Fruit fly (Drosophila melanogaster): ENCODE data around the gene CG33700.

Gene CG33700

dm6 chr3L:9509037-9509830 lies 16.1 kb downstream of the CG33700 start, which contains the start of gene CG3408 (continued):
- TF ChIP-seq CG32772 (GFP tag; IDR thresholded peaks at IDR 0.05) (no peak), ranshi (GFP tag; IDR thresholded peaks at IDR 0.05) (0 out of 2 replicates have a peak, but pooled peaks have one; percentile 8), gsb (GFP tag; IDR thresholded peaks at IDR 0.05) (no peak), CG4707 (GFP tag; optimal IDR thresholded peaks at IDR 0.05) (no peak), caup (GFP tag; optimal IDR thresholded peaks at IDR 0.05; ENCODE audit: severe bottlenecking) (no peak), Vsx1 (GFP tag; optimal IDR thresholded peaks at IDR 0.05) (peak; percentile 86), emc (GFP tag; optimal IDR thresholded peaks at IDR 0.05) (no peak), CrebB (tag; optimal IDR thresholded peaks at IDR 0.05) (no peak), zf30C (GFP tag; optimal IDR thresholded peaks at IDR 0.05) (no peak), CG2116 (GFP tag; optimal IDR thresholded peaks at IDR 0.05) (peak; percentile 97), Hmx (GFP tag; optimal IDR thresholded peaks at IDR 0.05) (no peak), CG3065 (GFP tag; optimal IDR thresholded peaks at IDR 0.05) (no peak), ftz-f1 (GFP tag; optimal IDR thresholded peaks at IDR 0.05) (no peak), nerfin-1 (tag; optimal IDR thresholded peaks at IDR 0.05) (peak; percentile 50), Elba2 (GFP tag; optimal IDR thresholded peaks at IDR 0.05) (no peak), Deaf1 (tag; optimal IDR thresholded peaks at IDR 0.05) (peak; percentile 52), row (GFP tag; IDR thresholded peaks at IDR 0.05) (no peak; the same call in 2 of the 3 replicates), btn (GFP tag; optimal IDR thresholded peaks at IDR 0.05) (no peak), cas (GFP tag; IDR thresholded peaks at IDR 0.05) (no peak), CG6791 (GFP tag; IDR thresholded peaks at IDR 0.05; ENCODE audit: partially characterized antibody) (0 out of 3 replicates have a peak, but pooled peaks have one; percentile 16), CG6683 (GFP tag; optimal IDR thresholded peaks at IDR 0.05) (no peak), ab (GFP tag; optimal IDR thresholded peaks at IDR 0.05) (no peak), NK7.1 (GFP tag; optimal IDR thresholded peaks at IDR 0.05) (no peak), Dad (GFP tag; optimal IDR thresholded peaks at IDR 0.05) (peak; percentile 32), nom (GFP tag; optimal IDR thresholded peaks at IDR 0.05) (peak; percentile 72), CG10431 (GFP tag; optimal IDR thresholded peaks at IDR 0.05) (peak; percentile 50), hb (GFP tag; IDR thresholded peaks at IDR 0.05; ENCODE audit: partially characterized antibody) (no peak), CG13287 (GFP tag; IDR thresholded peaks at IDR 0.05; ENCODE audit: partially characterized antibody) (peak; percentile 57; the same call in 1 of the 2 replicates), zfh2 (GFP tag; optimal IDR thresholded peaks at IDR 0.05) (no peak), sr (GFP tag; IDR thresholded peaks at IDR 0.05) (no peak), Xbp1 (GFP tag; optimal IDR thresholded peaks at IDR 0.05) (peak; percentile 0), CG30403 (GFP tag; optimal IDR thresholded peaks at IDR 0.05) (no peak), CG18011 (GFP tag; optimal IDR thresholded peaks at IDR 0.05) (no peak), HLH54F (GFP tag; optimal IDR thresholded peaks at IDR 0.05) (no peak), Sry-β (GFP tag; optimal IDR thresholded peaks at IDR 0.05) (no peak), slbo (GFP tag; IDR thresholded peaks at IDR 0.05) (no peak), HLH3B (GFP tag; IDR thresholded peaks at IDR 0.05) (no peak), her (GFP tag; optimal IDR thresholded peaks at IDR 0.05) (no peak), bowl (GFP tag; IDR thresholded peaks at IDR 0.05) (no peak), chinmo (GFP tag; IDR thresholded peaks at IDR 0.05; ENCODE audit: partially characterized antibody) (peak; percentile 77; the same call in 1 of the 4 replicates), CG15269 (tag; optimal IDR thresholded peaks at IDR 0.05) (no peak), dmrt11E (tag; optimal IDR thresholded peaks at IDR 0.05) (no peak), Nf-YC (tag; optimal IDR thresholded peaks at IDR 0.05) (peak; percentile 6), dpn (GFP tag; optimal IDR thresholded peaks at IDR 0.05) (no peak), wor (GFP tag; IDR thresholded peaks at IDR 0.05) (no peak), CG7745 (tag; optimal IDR thresholded peaks at IDR 0.05) (no peak), wdn (GFP tag; IDR thresholded peaks at IDR 0.05) (no peak), CG15073 (GFP tag; optimal IDR thresholded peaks at IDR 0.05) (no peak), ATbp (GFP tag; optimal IDR thresholded peaks at IDR 0.05) (no peak)

Measured in whole organism, embryonic.